Worm (Caenorhabditis elegans) whole organism, midembryonic: ENCODE measurements around the gene mcd-1.

ENCODE experiments used
- ztf-23 ChIP-seq: fragments of 200-800 bp; sonication (Bioruptor generic); IDR thresholded peaks from 2 replicates; pipeline ENCODE4 v1.3.6; 2022; ENCODE audit warnings: missing genetic modification reagents, missing genetic modification characterization, missing compliant biosample characterization
- ztf-29 ChIP-seq: fragments of 200-800 bp; sonication (Bioruptor generic); IDR thresholded peaks from 2 replicates; pipeline ENCODE4 v1.3.6; 2022; ENCODE audit warnings: missing genetic modification reagents, missing genetic modification characterization, missing compliant biosample characterization

ce11 chrII:13899777-13900176 lies 11.4 kb downstream of the mcd-1 start:
- TF ChIP-seq ztf-23 (GFP tag; lab: Robert Waterston, UW) (no peak), ztf-29 (GFP tag; lab: Robert Waterston, UW) (no peak)
